In genomic region chrIV:3827724-3828123, ce11 we compare ENCODE assay signal across 3 worm cellular contexts.
TF ChIP-seq lines count a peak whose summit lies in the region.

No protein-coding gene starts in this region.

TF ChIP-seq in whole organism, L1 larva, 84 proteins besides CTCF, POLR2A, EP300 and RAD21:
- TF ChIP-seq aha-1 (tag; optimal IDR thresholded peaks at IDR 0.05; lab: Kevin White, UChicago) (no peak), nhr-85 (tag; lab: Kevin White, UChicago) (peak; percentile 44), blmp-1 (tag; optimal IDR thresholded peaks at IDR 0.05; lab: Kevin White, UChicago) (peak; percentile 88)
TF ChIP-seq in whole organism, L1 larva: peak in this region for 2.

TF ChIP-seq in whole organism, L2 larva, 48 proteins besides CTCF, POLR2A, EP300 and RAD21:
- TF ChIP-seq ZK546.5 (tag; optimal IDR thresholded peaks at IDR 0.05; lab: Kevin White, UChicago) (no peak), blmp-1 (tag; optimal IDR thresholded peaks at IDR 0.05; lab: Kevin White, UChicago; ENCODE audit: insufficient read depth) (peak; percentile 16)
TF ChIP-seq in whole organism, L2 larva: peak in this region for 1.

TF ChIP-seq in whole organism, mixed stage, embryonic, 35 proteins besides CTCF, POLR2A, EP300 and RAD21:
- TF ChIP-seq unc-62 (GFP tag; optimal IDR thresholded peaks at IDR 0.05; lab: Kevin White, UChicago): peak; percentile 27
- TF ChIP-seq sptf-1 (tag; optimal IDR thresholded peaks at IDR 0.05; lab: Kevin White, UChicago): no peak
- TF ChIP-seq blmp-1 (tag; optimal IDR thresholded peaks at IDR 0.05; lab: Kevin White, UChicago): peak; percentile 78
- no peak for TF ChIP-seq elt-1 (tag; optimal IDR thresholded peaks at IDR 0.05; lab: Kevin White, UChicago; ENCODE audit: borderline replicate concordance, insufficient read depth)
- no peak for TF ChIP-seq unc-120 (tag; optimal IDR thresholded peaks at IDR 0.05; lab: Kevin White, UChicago; ENCODE audit: poor library complexity, severe bottlenecking)

Comparison
In these comparisons a context has a peak if more than half of its experiments do, and no peak if none do; other contexts are left out.
1. Of the 22 proteins assayed by ChIP-seq in both whole organism, L1 larva and whole organism, L2 larva: peak only in whole organism, L1 larva: none; only in whole organism, L2 larva: none; in both: blmp-1; in neither: 21.